Fruit fly (Drosophila melanogaster): ENCODE measurements around the gene qua.

Gene qua

DNA sequence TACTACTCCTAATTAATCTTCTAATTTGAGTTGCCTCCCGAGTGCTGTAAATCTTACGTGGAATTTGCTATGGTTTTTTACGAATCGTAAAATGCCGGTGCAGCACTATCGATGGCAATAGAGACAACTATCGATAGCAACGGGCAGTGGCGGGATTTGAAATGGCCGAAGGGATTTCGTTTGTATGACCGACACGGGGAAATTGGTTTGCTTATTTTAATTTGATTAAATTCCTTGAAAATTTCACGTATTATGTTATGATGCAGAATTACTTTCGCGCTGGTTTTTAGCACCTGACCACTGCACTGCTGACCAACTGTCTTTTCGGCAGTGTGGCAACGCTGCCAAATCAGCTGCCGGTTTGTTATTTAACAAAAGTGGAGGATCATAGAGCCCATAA lies 12.8 kb downstream of the qua start, which contains the start of the genes GCS2beta and CG5131:
Gene GCS2beta, minus strand, starts transcription at position 134 of the 400 bp plus-strand sequence.
Gene CG5131, plus strand, starts transcription at position 328 of the 400 bp plus-strand sequence.
- no peak for TF ChIP-seq usp (GFP tag; optimal IDR thresholded peaks at IDR 0.05)
- TF ChIP-seq ey (GFP tag; optimal IDR thresholded peaks at IDR 0.05): peak; percentile 96
- TF ChIP-seq jim (GFP tag; optimal IDR thresholded peaks at IDR 0.05): peak; percentile 71
- no peak for TF ChIP-seq lola (GFP tag; optimal IDR thresholded peaks at IDR 0.05)
- peak; percentile 93 for TF ChIP-seq fru (GFP tag; optimal IDR thresholded peaks at IDR 0.05)
- TF ChIP-seq pan (optimal IDR thresholded peaks at IDR 0.05): no peak
- peak; percentile 92 for TF ChIP-seq OdsH (GFP tag; optimal IDR thresholded peaks at IDR 0.05)
- TF ChIP-seq sv (GFP tag; optimal IDR thresholded peaks at IDR 0.05): peak; percentile 92
- TF ChIP-seq Dfd (GFP tag; optimal IDR thresholded peaks at IDR 0.05): no peak
- peak; percentile 87 for TF ChIP-seq dsf (GFP tag; optimal IDR thresholded peaks at IDR 0.05; ENCODE audit: borderline replicate concordance)
- no peak for TF ChIP-seq dl (GFP tag; optimal IDR thresholded peaks at IDR 0.05; ENCODE audit: insufficient read depth in 1 of 2, partially characterized antibody in 2 of 2)
- TF ChIP-seq tai (GFP tag; optimal IDR thresholded peaks at IDR 0.05): peak; percentile 97
- peak; percentile 94 for TF ChIP-seq br (GFP tag; optimal IDR thresholded peaks at IDR 0.05)
- peak; percentile 96 for TF ChIP-seq Hnf4 (GFP tag; optimal IDR thresholded peaks at IDR 0.05)
- peak; percentile 82 for TF ChIP-seq CG32264 (GFP tag; optimal IDR thresholded peaks at IDR 0.05)
- TF ChIP-seq Jra (GFP tag; optimal IDR thresholded peaks at IDR 0.05): peak; percentile 87
- no peak for TF ChIP-seq Myc (optimal IDR thresholded peaks at IDR 0.05)
- TF ChIP-seq Hr83 (GFP tag; optimal IDR thresholded peaks at IDR 0.05; ENCODE audit: poor library complexity, severe bottlenecking): peak; percentile 89
- TF ChIP-seq HLH106 (tag; optimal IDR thresholded peaks at IDR 0.05): peak; percentile 92
- no peak for TF ChIP-seq Dif (GFP tag; optimal IDR thresholded peaks at IDR 0.05; ENCODE audit: partially characterized antibody)
- TF ChIP-seq N (GFP tag; optimal IDR thresholded peaks at IDR 0.05): no peak
- TF ChIP-seq psq (GFP tag; optimal IDR thresholded peaks at IDR 0.05): peak; percentile 84
- peak; percentile 97 for TF ChIP-seq rgr (GFP tag; optimal IDR thresholded peaks at IDR 0.05)
- peak; percentile 92 for TF ChIP-seq GATAd (GFP tag; optimal IDR thresholded peaks at IDR 0.05)
- TF ChIP-seq Mio (GFP tag; optimal IDR thresholded peaks at IDR 0.05): peak; percentile 79
- TF ChIP-seq Rel (GFP tag; optimal IDR thresholded peaks at IDR 0.05): no peak
- peak; percentile 43 for TF ChIP-seq Rel (tag; optimal IDR thresholded peaks at IDR 0.05)
- peak; percentile 72 for TF ChIP-seq sage (GFP tag; optimal IDR thresholded peaks at IDR 0.05)
- peak; percentile 74 for TF ChIP-seq CG9705 (GFP tag; optimal IDR thresholded peaks at IDR 0.05)
- TF ChIP-seq dmrt93B (GFP tag; optimal IDR thresholded peaks at IDR 0.05): peak; percentile 81
- no peak for TF ChIP-seq brk (GFP tag; optimal IDR thresholded peaks at IDR 0.05)
- peak; percentile 95 for TF ChIP-seq h (GFP tag; optimal IDR thresholded peaks at IDR 0.05)
- no peak for TF ChIP-seq Abd-B (GFP tag; optimal IDR thresholded peaks at IDR 0.05)
- no peak for TF ChIP-seq Vsx2 (GFP tag; optimal IDR thresholded peaks at IDR 0.05; ENCODE audit: partially characterized antibody)
- peak; percentile 77 for TF ChIP-seq Sp1 (GFP tag; optimal IDR thresholded peaks at IDR 0.05)
- TF ChIP-seq CrebA (GFP tag; optimal IDR thresholded peaks at IDR 0.05; ENCODE audit: borderline replicate concordance): no peak
- TF ChIP-seq foxo (GFP tag; optimal IDR thresholded peaks at IDR 0.05): peak; percentile 70 to 98
- TF ChIP-seq Hr78 (GFP tag; optimal IDR thresholded peaks at IDR 0.05): no peak
- peak; percentile 74 for TF ChIP-seq woc (GFP tag; optimal IDR thresholded peaks at IDR 0.05)

DNA sequence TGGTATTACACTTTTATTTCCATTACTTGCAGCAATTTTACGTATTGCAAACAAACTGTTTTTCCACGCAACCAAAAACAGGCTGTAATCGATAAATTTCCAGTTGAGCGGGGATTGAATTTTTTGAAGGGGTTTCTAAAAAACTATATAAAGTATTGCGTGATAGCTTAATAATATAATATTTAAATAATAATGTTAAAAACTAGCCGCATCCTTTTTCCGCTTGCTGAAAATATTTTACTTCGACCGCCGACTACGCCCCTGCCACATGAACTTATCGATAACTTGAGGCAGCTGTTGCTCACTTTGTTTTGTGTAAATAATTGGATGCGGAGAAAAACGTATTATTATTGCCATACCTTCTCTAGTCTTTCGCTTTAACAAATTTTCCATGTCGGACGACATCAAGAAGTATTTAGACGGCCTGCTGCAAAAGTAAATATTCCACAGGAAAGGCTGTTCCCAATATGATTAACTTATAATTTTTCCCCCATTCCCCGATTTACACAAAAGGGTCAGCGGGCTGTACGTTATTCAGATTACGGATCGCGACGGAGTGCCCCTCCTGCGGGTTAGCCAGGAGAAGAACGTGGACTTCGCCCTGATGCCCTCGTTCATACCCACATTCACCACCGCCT lies 15.9 kb downstream of the qua start, which contains the start of the genes fws and Lamtor3:
Gene fws, minus strand, starts transcription at position 87 of the 638 bp plus-strand sequence.
Gene Lamtor3, plus strand, starts transcription at position 289 of the 638 bp plus-strand sequence.
- TF ChIP-seq brk (GFP tag; optimal IDR thresholded peaks at IDR 0.05) (no peak), foxo (GFP tag; optimal IDR thresholded peaks at IDR 0.05) (peak; percentile 66 to 98), woc (GFP tag; optimal IDR thresholded peaks at IDR 0.05) (peak; percentile 83), OdsH (GFP tag; optimal IDR thresholded peaks at IDR 0.05) (peak; percentile 98), psq (GFP tag; optimal IDR thresholded peaks at IDR 0.05) (peak; percentile 98), sage (GFP tag; optimal IDR thresholded peaks at IDR 0.05) (peak; percentile 94), CG9705 (GFP tag; optimal IDR thresholded peaks at IDR 0.05) (peak; percentile 77), fru (GFP tag; optimal IDR thresholded peaks at IDR 0.05) (peak; percentile 95), GATAd (GFP tag; optimal IDR thresholded peaks at IDR 0.05) (peak; percentile 93), pan (optimal IDR thresholded peaks at IDR 0.05) (no peak), Hnf4 (GFP tag; optimal IDR thresholded peaks at IDR 0.05) (peak; percentile 96), Myc (optimal IDR thresholded peaks at IDR 0.05) (no peak), Hr78 (GFP tag; optimal IDR thresholded peaks at IDR 0.05) (no peak), dsf (GFP tag; optimal IDR thresholded peaks at IDR 0.05; ENCODE audit: borderline replicate concordance) (peak; percentile 94), Dfd (GFP tag; optimal IDR thresholded peaks at IDR 0.05) (peak; percentile 85), Vsx2 (GFP tag; optimal IDR thresholded peaks at IDR 0.05; ENCODE audit: partially characterized antibody) (no peak), Hr83 (GFP tag; optimal IDR thresholded peaks at IDR 0.05; ENCODE audit: poor library complexity, severe bottlenecking) (peak; percentile 97), tai (GFP tag; optimal IDR thresholded peaks at IDR 0.05) (no peak), HLH106 (tag; optimal IDR thresholded peaks at IDR 0.05) (peak; percentile 99), Jra (GFP tag; optimal IDR thresholded peaks at IDR 0.05) (peak; percentile 95), Rel (GFP tag; optimal IDR thresholded peaks at IDR 0.05) (peak; percentile 80), Rel (tag; optimal IDR thresholded peaks at IDR 0.05) (peak; percentile 71), rgr (GFP tag; optimal IDR thresholded peaks at IDR 0.05) (peak; percentile 99), dmrt93B (GFP tag; optimal IDR thresholded peaks at IDR 0.05) (peak; percentile 98), CG32264 (GFP tag; optimal IDR thresholded peaks at IDR 0.05) (peak; percentile 91), br (GFP tag; optimal IDR thresholded peaks at IDR 0.05) (peak; percentile 97), Mio (GFP tag; optimal IDR thresholded peaks at IDR 0.05) (peak; percentile 83), jim (GFP tag; optimal IDR thresholded peaks at IDR 0.05) (peak; percentile 73), Dif (GFP tag; optimal IDR thresholded peaks at IDR 0.05; ENCODE audit: partially characterized antibody) (no peak), ey (GFP tag; optimal IDR thresholded peaks at IDR 0.05) (peak; percentile 93), lola (GFP tag; optimal IDR thresholded peaks at IDR 0.05) (no peak), h (GFP tag; optimal IDR thresholded peaks at IDR 0.05) (peak; percentile 97), dl (GFP tag; optimal IDR thresholded peaks at IDR 0.05; ENCODE audit: insufficient read depth in 1 of 2, partially characterized antibody in 2 of 2) (no peak), Abd-B (GFP tag; optimal IDR thresholded peaks at IDR 0.05) (no peak), sv (GFP tag; optimal IDR thresholded peaks at IDR 0.05) (peak; percentile 93), usp (GFP tag; optimal IDR thresholded peaks at IDR 0.05) (no peak), Sp1 (GFP tag; optimal IDR thresholded peaks at IDR 0.05) (peak; percentile 97)

Measured in whole organism, wandering third instar larva.